Worm (Caenorhabditis elegans): ENCODE results near the gene sec-24.2.

The sec-24.2 gene

DNA sequence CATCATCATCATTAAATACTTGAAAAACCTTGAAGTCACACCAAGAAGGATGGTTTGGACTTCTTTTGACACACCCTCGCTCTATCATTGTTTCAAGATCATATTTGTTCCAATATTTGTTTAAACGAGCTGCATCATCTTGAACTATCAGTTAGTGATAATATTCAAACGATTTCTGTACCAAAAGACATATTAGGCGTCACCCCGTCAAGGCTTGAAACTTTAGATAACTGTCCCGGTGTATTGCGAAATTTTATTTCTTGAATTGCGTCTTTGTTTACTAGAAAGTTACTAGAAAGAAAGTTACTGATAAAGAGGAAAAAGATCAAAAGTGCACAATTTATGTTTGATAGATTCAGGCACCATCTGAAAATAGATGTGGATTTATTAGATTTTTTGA, 54.6 kb downstream of the sec-24.2 start (continued):
- TF ChIP-seq cebp-1 (GFP tag; IDR thresholded peaks at IDR 0.05) (peak; percentile 93), cebp-1 (tag; optimal IDR thresholded peaks at IDR 0.05) (peak; percentile 95)
